Worm (Caenorhabditis elegans) whole organism, L4 larva: ENCODE data around the gene him-10.

Experiments used
- F37D6.2 ChIP-seq: sonication (generic microtip); optimal IDR thresholded peaks from 2 replicates; lab custom pipeline; 2016; ENCODE audit warnings: mild to moderate bottlenecking, missing genetic modification characterization, missing compliant biosample characterization
- R02D3.7 ChIP-seq: fragments of 150-350 bp; sonication (generic microtip); optimal IDR thresholded peaks from 3 replicates; lab custom pipeline; 2014; ENCODE audit warnings: missing biosample characterization, missing genetic modification characterization
- T20F7.1 ChIP-seq: fragments of 200-800 bp; sonication (Bioruptor generic); optimal IDR thresholded peaks from 2 replicates; lab custom pipeline; 2018; ENCODE audit warnings: mild to moderate bottlenecking, missing genetic modification characterization, missing compliant biosample characterization
- T26A8.4 ChIP-seq: fragments of 200-800 bp; sonication (Bioruptor generic); IDR thresholded peaks from 2 replicates; pipeline ENCODE4 v1.3.6; 2022; ENCODE audit warnings: missing genetic modification characterization, missing compliant biosample characterization
- Y75B8A.6 ChIP-seq: fragments of 200-800 bp; sonication (Bioruptor generic); IDR thresholded peaks from 2 replicates; pipeline ENCODE4 v1.3.6; 2022; ENCODE audit warnings: missing genetic modification reagents, missing genetic modification characterization, missing compliant biosample characterization
- ZK337.2 ChIP-seq: fragments of 200-800 bp; sonication (Bioruptor generic); IDR thresholded peaks from 2 replicates; pipeline ENCODE4 v1.3.6; 2022; ENCODE audit warnings: missing genetic modification reagents, missing genetic modification characterization, missing compliant biosample characterization
- ZK546.5 ChIP-seq, 2 experiments: sonication (generic microtip); optimal IDR thresholded peaks; 2 replicates each; lab custom pipeline; 2017; ENCODE audit warnings: missing biosample characterization in 2 of 2, missing genetic modification characterization in 2 of 2
- aly-2 ChIP-seq: sonication (generic microtip); optimal IDR thresholded peaks from 2 replicates; lab custom pipeline; 2018; ENCODE audit warnings: missing biosample characterization, missing genetic modification characterization
- arid-1 ChIP-seq: fragments of 200-800 bp; sonication (Bioruptor generic); conservative IDR thresholded peaks from 2 replicates; pipeline ENCODE4 v1.3.6; 2022; ENCODE audit warnings: missing genetic modification reagents, missing genetic modification characterization, missing compliant biosample characterization
- attf-4 ChIP-seq: sonication (generic microtip); optimal IDR thresholded peaks from 3 replicates; lab custom pipeline; 2017; ENCODE audit warnings: missing biosample characterization, missing genetic modification characterization
- ceh-20 ChIP-seq: fragments of 200-800 bp; sonication (Bioruptor generic); IDR thresholded peaks from 2 replicates; pipeline ENCODE4 v1.3.6; 2022; ENCODE audit warnings: missing genetic modification reagents, missing genetic modification characterization, missing compliant biosample characterization
- ceh-44 ChIP-seq: fragments of 200-800 bp; sonication (Bioruptor generic); IDR thresholded peaks from 2 replicates; pipeline ENCODE4 v1.3.6; 2022; ENCODE audit warnings: missing genetic modification reagents, missing genetic modification characterization, missing compliant biosample characterization
- ceh-62 ChIP-seq: sonication (generic microtip); optimal IDR thresholded peaks from 2 replicates; lab custom pipeline; 2017; ENCODE audit warnings: missing biosample characterization, missing genetic modification characterization
- ceh-82 ChIP-seq: sonication (generic microtip); optimal IDR thresholded peaks from 2 replicates; lab custom pipeline; 2017; ENCODE audit warnings: missing biosample characterization, missing genetic modification characterization
- cey-2 ChIP-seq: sonication (generic microtip); optimal IDR thresholded peaks from 3 replicates; lab custom pipeline; 2017; ENCODE audit warnings: missing genetic modification characterization, mild to moderate bottlenecking, missing compliant biosample characterization, antibody characterized with exemption, borderline replicate concordance; ENCODE audit not compliant: insufficient read depth
- ctbp-1 ChIP-seq: fragments of 200-800 bp; sonication (Bioruptor generic); IDR thresholded peaks from 2 replicates; pipeline ENCODE4 v1.3.6; 2022; ENCODE audit warnings: missing genetic modification reagents, missing genetic modification characterization, missing compliant biosample characterization
- daf-19 ChIP-seq: fragments of 200-800 bp; sonication (Bioruptor generic); conservative IDR thresholded peaks from 2 replicates; pipeline ENCODE4 v1.3.6; 2022; ENCODE audit warnings: missing genetic modification characterization, missing compliant biosample characterization
- dpl-1 ChIP-seq: fragments of 150-350 bp; optimal IDR thresholded peaks from 2 replicates; lab custom pipeline; 2014; ENCODE audit warnings: missing biosample characterization, missing genetic modification reagents, missing genetic modification characterization
- duxl-1 ChIP-seq: sonication (generic microtip); optimal IDR thresholded peaks from 2 replicates; lab custom pipeline; 2016; ENCODE audit warnings: mild to moderate bottlenecking, missing genetic modification characterization, moderate library complexity, missing compliant biosample characterization; ENCODE audit not compliant: poor library complexity
- egl-27 ChIP-seq: sonication (generic microtip); optimal IDR thresholded peaks from 3 replicates; lab custom pipeline; 2017; ENCODE audit warnings: missing biosample characterization, missing genetic modification reagents, missing genetic modification characterization
- jun-1 ChIP-seq: fragments of 150-350 bp; optimal IDR thresholded peaks from 2 replicates; lab custom pipeline; 2014; ENCODE audit warnings: missing biosample characterization, missing genetic modification reagents, missing genetic modification characterization
- lim-7 ChIP-seq: fragments of 200-800 bp; sonication (Bioruptor generic); IDR thresholded peaks from 2 replicates; pipeline ENCODE4 v1.3.6; 2022; ENCODE audit warnings: missing genetic modification characterization, missing compliant biosample characterization
- lin-1 ChIP-seq: fragments of 200-800 bp; sonication (Bioruptor generic); IDR thresholded peaks from 2 replicates; pipeline ENCODE4 v1.3.6; 2022; ENCODE audit warnings: missing genetic modification reagents, missing genetic modification characterization, missing compliant biosample characterization
- lin-15B ChIP-seq: fragments of 150-350 bp; sonication (generic microtip); optimal IDR thresholded peaks from 3 replicates; lab custom pipeline; 2014; ENCODE audit warnings: missing biosample characterization, missing genetic modification characterization
- lir-3 ChIP-seq: sonication (generic microtip); optimal IDR thresholded peaks from 2 replicates; lab custom pipeline; 2016; ENCODE audit warnings: mild to moderate bottlenecking, missing genetic modification characterization, missing compliant biosample characterization
- lsy-2 ChIP-seq, 2 experiments: fragments of 150-350 bp in 1 of 2; sonication (generic microtip) in 1 of 2; optimal IDR thresholded peaks; 2 replicates each; lab custom pipeline; 2014 to 2017; ENCODE audit warnings: missing biosample characterization in 2 of 2, missing genetic modification characterization in 2 of 2
- madf-9 ChIP-seq: fragments of 200-800 bp; sonication (Bioruptor generic); conservative IDR thresholded peaks from 2 replicates; pipeline ENCODE4 v1.3.6; 2022; ENCODE audit warnings: missing genetic modification reagents, missing genetic modification characterization, missing compliant biosample characterization
- nhr-11 ChIP-seq: fragments of 150-350 bp; optimal IDR thresholded peaks from 2 replicates; lab custom pipeline; 2014; ENCODE audit warnings: missing biosample characterization, missing genetic modification characterization
- nhr-111 ChIP-seq: fragments of 200-800 bp; sonication (Bioruptor generic); optimal IDR thresholded peaks from 2 replicates; lab custom pipeline; 2018; ENCODE audit warnings: mild to moderate bottlenecking, missing genetic modification characterization, missing compliant biosample characterization
- nhr-25 ChIP-seq: sonication (generic microtip); optimal IDR thresholded peaks from 2 replicates; lab custom pipeline; 2017; ENCODE audit warnings: missing genetic modification characterization, mild to moderate bottlenecking, missing compliant biosample characterization, antibody characterized with exemption, moderate library complexity, borderline replicate concordance; ENCODE audit not compliant: insufficient read depth
- nhr-77 ChIP-seq: fragments of 150-350 bp; optimal IDR thresholded peaks from 2 replicates; lab custom pipeline; 2014; ENCODE audit warnings: missing biosample characterization, missing genetic modification characterization
- pqm-1 ChIP-seq: sonication (generic microtip); optimal IDR thresholded peaks from 2 replicates; lab custom pipeline; 2017; ENCODE audit warnings: missing biosample characterization, missing genetic modification characterization
- rbr-2 ChIP-seq: sonication (generic microtip); optimal IDR thresholded peaks from 2 replicates; lab custom pipeline; 2016; ENCODE audit warnings: missing genotype, missing genetic modification characterization, missing compliant biosample characterization
- saeg-2 ChIP-seq: fragments of 200-800 bp; sonication (Bioruptor generic); IDR thresholded peaks from 2 replicates; pipeline ENCODE4 v1.3.6; 2022; ENCODE audit warnings: missing genetic modification reagents, missing genetic modification characterization, missing compliant biosample characterization
- sdz-12 ChIP-seq: fragments of 200-800 bp; sonication (Bioruptor generic); optimal IDR thresholded peaks from 2 replicates; lab custom pipeline; 2018; ENCODE audit warnings: mild to moderate bottlenecking, missing genetic modification characterization, missing compliant biosample characterization
- set-16 ChIP-seq: fragments of 200-800 bp; sonication (Bioruptor generic); IDR thresholded peaks from 2 replicates; pipeline ENCODE4 v1.3.6; 2022; ENCODE audit warnings: missing genetic modification reagents, missing genetic modification characterization, missing compliant biosample characterization
- snpc-1.2 ChIP-seq: fragments of 200-800 bp; sonication (Bioruptor generic); IDR thresholded peaks from 2 replicates; pipeline ENCODE4 v1.3.6; 2022; ENCODE audit warnings: missing genetic modification reagents, missing genetic modification characterization, missing compliant biosample characterization
- spr-3 ChIP-seq: fragments of 200-800 bp; sonication (Bioruptor generic); optimal IDR thresholded peaks from 2 replicates; lab custom pipeline; 2018; ENCODE audit warnings: mild to moderate bottlenecking, missing genetic modification characterization, missing compliant biosample characterization
- tag-97 ChIP-seq: fragments of 200-800 bp; sonication (Bioruptor generic); IDR thresholded peaks from 2 replicates; pipeline ENCODE4 v1.3.6; 2022; ENCODE audit warnings: missing genetic modification characterization, missing compliant biosample characterization
- unc-39 ChIP-seq: sonication (generic microtip); optimal IDR thresholded peaks from 2 replicates; lab custom pipeline; 2017; ENCODE audit warnings: missing biosample characterization, missing genetic modification characterization
- unc-62 ChIP-seq, 3 experiments: fragments of 150-350 bp in 1 of 3; sonication (generic microtip); optimal IDR thresholded peaks in 2 of 3; peaks in 1 of 3; 1 replicate in 1 of 3; 2 replicates in 2 of 3; lab custom pipeline; 2014 to 2017; ENCODE audit warnings: missing biosample characterization in 3 of 3, missing genetic modification characterization in 3 of 3, missing genetic modification reagents in 3 of 3, missing genotype in 1 of 3
- vab-7 ChIP-seq: fragments of 200-800 bp; sonication (Bioruptor generic); IDR thresholded peaks from 2 replicates; pipeline ENCODE4 v1.3.6; 2022; ENCODE audit warnings: missing genetic modification reagents, missing genetic modification characterization, missing compliant biosample characterization
- zag-1 ChIP-seq: fragments of 150-350 bp; optimal IDR thresholded peaks from 2 replicates; lab custom pipeline; 2014; ENCODE audit warnings: missing biosample characterization, missing genetic modification characterization
- zfp-3 ChIP-seq: fragments of 200-800 bp; sonication (Bioruptor generic); conservative IDR thresholded peaks from 2 replicates; pipeline ENCODE4 v1.3.6; 2022; ENCODE audit warnings: missing genetic modification reagents, missing genetic modification characterization, missing compliant biosample characterization
- zip-2 ChIP-seq: fragments of 150-350 bp; optimal IDR thresholded peaks from 2 replicates; lab custom pipeline; 2014; ENCODE audit warnings: missing biosample characterization, missing genetic modification characterization
- ztf-11 ChIP-seq: fragments of 150-350 bp; optimal IDR thresholded peaks from 2 replicates; lab custom pipeline; 2014; ENCODE audit warnings: missing biosample characterization, missing genetic modification characterization
- ztf-7 ChIP-seq: fragments of 150-350 bp; optimal IDR thresholded peaks from 2 replicates; lab custom pipeline; 2014; ENCODE audit warnings: missing biosample characterization, missing genetic modification characterization

The him-10 gene

DNA sequence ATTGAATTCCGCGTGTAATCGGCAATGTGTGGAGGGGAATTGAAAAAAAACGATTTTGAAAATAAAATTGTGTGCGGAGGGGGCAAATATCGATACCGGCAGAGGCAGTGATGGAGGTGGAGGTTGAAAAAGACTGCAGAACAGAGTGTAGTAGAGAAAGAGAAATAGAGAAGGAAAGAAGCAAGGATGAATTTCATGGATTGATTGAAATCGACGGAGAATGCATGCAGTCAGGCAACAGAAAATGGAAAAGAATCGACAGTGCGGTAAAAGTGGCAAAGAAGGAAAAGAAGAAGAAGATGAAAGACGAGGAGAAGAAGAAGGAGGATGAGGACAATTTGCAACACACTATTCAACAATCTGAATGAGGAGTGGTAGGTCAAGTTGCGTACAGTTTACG, 33.8 kb downstream of the him-10 start, which contains the start of gene W04D12.1:
Gene W04D12.1 (plus strand): TSS at position 111 of the 400 bp plus-strand sequence.
- TF ChIP-seq snpc-1.2 (GFP tag; lab: Robert Waterston, UW): 0 out of 2 replicates have a peak, but pooled peaks have one; percentile 32
- no peak for TF ChIP-seq vab-7
- peak in 1 of 2 experiments; percentile 63 for TF ChIP-seq unc-62 (GFP tag; optimal IDR thresholded peaks at IDR 0.05 in 1 of 2; lab: Kevin White, UChicago)
- no peak for TF ChIP-seq unc-62 (tag; optimal IDR thresholded peaks at IDR 0.05; lab: Kevin White, UChicago)
- 0 out of 2 replicates have a peak, but pooled peaks have one; percentile 15 for TF ChIP-seq ZK337.2 (GFP tag; lab: Robert Waterston, UW)

DNA sequence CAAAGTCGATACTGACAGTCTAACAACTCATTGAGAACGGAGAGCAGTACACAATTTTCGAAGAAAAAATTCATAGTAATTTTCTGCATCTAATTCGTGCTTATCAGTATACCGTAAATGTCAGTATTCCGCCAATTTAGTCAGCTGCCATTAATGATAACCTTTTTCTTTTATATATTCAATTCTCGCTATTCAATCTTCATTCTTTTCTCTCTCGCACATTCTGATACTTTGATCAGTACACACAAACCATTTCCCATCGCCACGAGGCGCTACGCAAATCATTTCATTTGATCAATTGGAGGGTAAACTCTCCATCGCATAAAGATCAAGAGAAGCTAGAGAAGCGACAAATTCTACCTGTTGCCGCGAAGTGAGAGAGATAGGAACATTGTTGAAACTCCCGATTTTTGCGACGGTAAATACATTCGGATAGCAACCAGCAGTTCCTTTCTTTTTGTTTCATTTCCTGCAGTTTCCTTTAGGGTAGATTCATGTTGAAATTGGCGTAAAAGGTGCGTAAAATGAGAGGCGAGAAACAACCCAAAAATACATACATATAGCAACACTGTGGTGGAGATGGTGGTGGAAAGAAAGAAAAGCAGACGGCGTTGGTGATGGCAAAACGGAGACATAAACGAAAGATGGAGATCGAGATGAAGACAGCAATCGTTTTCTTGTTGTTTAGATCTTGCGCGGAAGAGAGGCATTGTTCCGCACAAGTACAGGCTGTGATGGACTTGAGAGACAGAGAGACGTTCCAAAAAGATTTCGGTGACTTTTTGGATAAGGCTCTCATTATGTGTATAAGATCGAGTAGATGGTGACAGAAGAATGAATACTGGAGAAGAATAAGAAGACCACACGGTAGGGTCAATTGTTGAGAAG, 35.3 kb downstream of the him-10 start:
- TF ChIP-seq ceh-44 (GFP tag; lab: Robert Waterston, UW) (no peak), spr-3 (no peak), lin-15B (tag; lab: Kevin White, UChicago) (no peak), tag-97 (GFP tag; lab: Robert Waterston, UW) (no peak), F37D6.2 (tag; lab: Kevin White, UChicago) (no peak), nhr-25 (tag; lab: Kevin White, UChicago) (no peak), cey-2 (tag; lab: Kevin White, UChicago) (peak; percentile 9), lsy-2 (tag; optimal IDR thresholded peaks at IDR 0.05; lab: Kevin White, UChicago) (peak; percentile 55 to 58), lir-3 (no peak), unc-39 (no peak), nhr-111 (GFP tag; lab: Kevin White, UChicago) (no peak), ceh-82 (no peak), nhr-11 (tag; lab: Kevin White, UChicago) (no peak), madf-9 (no peak), nhr-77 (tag; lab: Kevin White, UChicago) (peak; percentile 77), T20F7.1 (GFP tag; lab: Kevin White, UChicago) (peak; percentile 74), sdz-12 (GFP tag; lab: Kevin White, UChicago) (no peak), ctbp-1 (GFP tag; lab: Robert Waterston, UW) (no peak), zfp-3 (0 out of 2 replicates have a peak, but pooled peaks have one; percentile 31), Y75B8A.6 (GFP tag; lab: Robert Waterston, UW) (no peak), zag-1 (tag; lab: Kevin White, UChicago) (no peak), aly-2 (tag; lab: Kevin White, UChicago) (no peak), set-16 (no peak), ztf-11 (no peak), daf-19 (GFP tag; lab: Robert Waterston, UW) (no peak), ZK546.5 (tag; optimal IDR thresholded peaks at IDR 0.05; lab: Kevin White, UChicago) (no peak), arid-1 (GFP tag; lab: Robert Waterston, UW) (no peak), ztf-7 (no peak), lin-1 (GFP tag; lab: Robert Waterston, UW) (0 out of 2 replicates have a peak, but pooled peaks have one; percentile 24), rbr-2 (tag; lab: Kevin White, UChicago) (no peak), duxl-1 (tag; lab: Kevin White, UChicago) (peak; percentile 15), pqm-1 (tag; lab: Kevin White, UChicago) (peak; percentile 93), R02D3.7 (tag; lab: Kevin White, UChicago) (no peak), dpl-1 (GFP tag; lab: Kevin White, UChicago) (no peak), egl-27 (no peak), zip-2 (tag; lab: Kevin White, UChicago) (no peak), T26A8.4 (GFP tag; lab: Robert Waterston, UW) (peak; percentile 27; the same call in 1 of the 2 replicates), saeg-2 (GFP tag; lab: Robert Waterston, UW) (no peak), ceh-20 (GFP tag; lab: Robert Waterston, UW) (no peak; the same call in 1 of the 2 replicates), snpc-1.2 (GFP tag; lab: Robert Waterston, UW) (no peak), ceh-62 (no peak), jun-1 (tag; lab: Kevin White, UChicago) (no peak), attf-4 (no peak), lim-7 (GFP tag; lab: Robert Waterston, UW) (no peak)
